Fruit fly (Drosophila melanogaster) S2 (cell line): ENCODE results near the gene CG44008.

Experiments
- CG8478 ChIP-seq: fragments of >200 bp; optimal IDR thresholded peaks from 2 replicates; lab custom pipeline; 2018
- CTCF ChIP-seq, 2 experiments: fragments of >200 bp; optimal IDR thresholded peaks; 2 replicates each; lab custom pipeline; 2018

- TF ChIP-seq CG8478 (lab: Kevin White, UChicago) (no peak), CTCF (optimal IDR thresholded peaks at IDR 0.05; lab: Kevin White, UChicago) (peak in 1 of 2 experiments; percentile 16)
Observed at dm6 chr2L:11808702-11809583, 33.3 kb downstream of the CG44008 start, which contains the start of gene crol.
